Worm (Caenorhabditis elegans) whole organism, mixed stage, embryonic: ENCODE measurements around the gene ZC21.10.

Source experiments
- M03D4.4 ChIP-seq: sonication (generic microtip); optimal IDR thresholded peaks from 2 replicates; lab custom pipeline; 2017; ENCODE audit warnings: mild to moderate bottlenecking, missing genetic modification characterization, missing compliant biosample characterization
- bed-3 ChIP-seq: fragments of 200-800 bp; sonication (Bioruptor generic); optimal IDR thresholded peaks from 3 replicates; lab custom pipeline; 2018; ENCODE audit warnings: mild to moderate bottlenecking, missing genetic modification characterization, moderate library complexity, missing compliant biosample characterization
- blmp-1 ChIP-seq: fragments of 150-350 bp; optimal IDR thresholded peaks from 2 replicates; lab custom pipeline; 2014; ENCODE audit warnings: missing biosample characterization, missing genetic modification characterization
- ceh-43 ChIP-seq: fragments of 200-800 bp; sonication (Bioruptor generic); optimal IDR thresholded peaks from 2 replicates; lab custom pipeline; 2018; ENCODE audit warnings: mild to moderate bottlenecking, missing genetic modification characterization, moderate library complexity, missing compliant biosample characterization
- ces-1 ChIP-seq: fragments of 150-350 bp; optimal IDR thresholded peaks from 2 replicates; lab custom pipeline; 2014; ENCODE audit warnings: missing biosample characterization, missing genetic modification reagents, missing genetic modification characterization
- cnd-1 ChIP-seq: fragments of 200-800 bp; sonication (Bioruptor generic); optimal IDR thresholded peaks from 2 replicates; lab custom pipeline; 2018; ENCODE audit warnings: mild to moderate bottlenecking, missing genetic modification characterization, missing compliant biosample characterization
- drap-1 ChIP-seq: fragments of 200-800 bp; sonication (Bioruptor generic); optimal IDR thresholded peaks from 3 replicates; lab custom pipeline; 2018; ENCODE audit warnings: mild to moderate bottlenecking, missing genetic modification characterization, missing compliant biosample characterization
- elt-1 ChIP-seq: sonication (generic microtip); optimal IDR thresholded peaks from 2 replicates; lab custom pipeline; 2017; ENCODE audit warnings: missing genetic modification characterization, mild to moderate bottlenecking, missing compliant biosample characterization, antibody characterized with exemption, moderate library complexity, borderline replicate concordance; ENCODE audit not compliant: insufficient read depth
- elt-3 ChIP-seq: fragments of 150-350 bp; optimal IDR thresholded peaks from 2 replicates; lab custom pipeline; 2014; ENCODE audit warnings: missing biosample characterization, missing genetic modification characterization
- flh-1 ChIP-seq: fragments of 200-800 bp; sonication (Bioruptor generic); optimal IDR thresholded peaks from 2 replicates; lab custom pipeline; 2018; ENCODE audit warnings: mild to moderate bottlenecking, missing genetic modification characterization, moderate library complexity, missing compliant biosample characterization
- ham-2 ChIP-seq: fragments of 200-800 bp; sonication (Bioruptor generic); optimal IDR thresholded peaks from 2 replicates; lab custom pipeline; 2018; ENCODE audit warnings: mild to moderate bottlenecking, missing genetic modification characterization, missing compliant biosample characterization
- hlh-1 ChIP-seq: fragments of 150-350 bp; optimal IDR thresholded peaks from 2 replicates; lab custom pipeline; 2014; ENCODE audit warnings: missing biosample characterization, missing genetic modification reagents, missing genetic modification characterization
- lin-13 ChIP-seq: fragments of 150-350 bp; optimal IDR thresholded peaks from 2 replicates; lab custom pipeline; 2014; ENCODE audit warnings: missing biosample characterization, missing genetic modification characterization
- lin-32 ChIP-seq: fragments of 200-800 bp; sonication (Bioruptor generic); optimal IDR thresholded peaks from 2 replicates; lab custom pipeline; 2018; ENCODE audit warnings: mild to moderate bottlenecking, missing genetic modification characterization, missing compliant biosample characterization
- lsy-2 ChIP-seq: fragments of 150-350 bp; optimal IDR thresholded peaks from 2 replicates; lab custom pipeline; 2014; ENCODE audit warnings: missing biosample characterization, missing genetic modification characterization
- mab-5 ChIP-seq: fragments of 150-350 bp; optimal IDR thresholded peaks from 2 replicates; lab custom pipeline; 2014; ENCODE audit warnings: missing biosample characterization, missing genetic modification characterization
- mep-1 ChIP-seq: fragments of 150-350 bp; optimal IDR thresholded peaks from 2 replicates; lab custom pipeline; 2017; ENCODE audit warnings: missing biosample characterization, missing genetic modification reagents, missing genetic modification characterization, inconsistent platforms
- mls-2 ChIP-seq: sonication (generic microtip); optimal IDR thresholded peaks from 2 replicates; lab custom pipeline; 2016; ENCODE audit warnings: mild to moderate bottlenecking, missing genetic modification characterization, moderate library complexity, missing compliant biosample characterization
- nhr-12 ChIP-seq: fragments of 150-350 bp; optimal IDR thresholded peaks from 2 replicates; lab custom pipeline; 2014; ENCODE audit warnings: missing biosample characterization, missing genetic modification characterization
- nhr-2 ChIP-seq: fragments of 150-350 bp; optimal IDR thresholded peaks from 2 replicates; lab custom pipeline; 2014; ENCODE audit warnings: missing biosample characterization, missing genetic modification characterization
- nhr-237 ChIP-seq: fragments of 150-350 bp; optimal IDR thresholded peaks from 2 replicates; lab custom pipeline; 2014; ENCODE audit warnings: missing biosample characterization, missing genetic modification characterization
- nhr-28 ChIP-seq: fragments of 150-350 bp; optimal IDR thresholded peaks from 2 replicates; lab custom pipeline; 2014; ENCODE audit warnings: missing biosample characterization, missing genetic modification characterization
- nhr-76 ChIP-seq: sonication (generic microtip); optimal IDR thresholded peaks from 2 replicates; lab custom pipeline; 2017; ENCODE audit warnings: missing biosample characterization, missing genetic modification characterization
- pha-4 ChIP-seq: fragments of 150-350 bp; optimal IDR thresholded peaks from 2 replicates; lab custom pipeline; 2018; ENCODE audit warnings: missing biosample characterization, missing genetic modification reagents, missing genetic modification characterization
- sem-2 ChIP-seq: fragments of 200-800 bp; sonication (Bioruptor generic); optimal IDR thresholded peaks from 2 replicates; lab custom pipeline; 2018; ENCODE audit warnings: mild to moderate bottlenecking, missing genetic modification characterization, missing compliant biosample characterization
- snpc-4 ChIP-seq: fragments of 150-350 bp; optimal IDR thresholded peaks from 2 replicates; lab custom pipeline; 2014; ENCODE audit warnings: missing biosample characterization, missing genetic modification characterization
- sptf-1 ChIP-seq: sonication (generic microtip); optimal IDR thresholded peaks from 2 replicates; lab custom pipeline; 2017; ENCODE audit warnings: mild to moderate bottlenecking, missing genetic modification characterization, moderate library complexity, missing compliant biosample characterization
- tbx-8 ChIP-seq: fragments of 200-800 bp; sonication (Bioruptor generic); optimal IDR thresholded peaks from 2 replicates; lab custom pipeline; 2018; ENCODE audit warnings: mild to moderate bottlenecking, missing genetic modification characterization, moderate library complexity, missing compliant biosample characterization
- unc-120 ChIP-seq: sonication (generic microtip); optimal IDR thresholded peaks from 2 replicates; lab custom pipeline; 2017; ENCODE audit warnings: missing genetic modification characterization, missing compliant biosample characterization; ENCODE audit not compliant: poor library complexity, severe bottlenecking
- unc-39 ChIP-seq: fragments of 150-350 bp; optimal IDR thresholded peaks from 2 replicates; lab custom pipeline; 2014; ENCODE audit warnings: missing biosample characterization, missing genetic modification characterization
- unc-62 ChIP-seq: fragments of 150-350 bp; optimal IDR thresholded peaks from 2 replicates; lab custom pipeline; 2014; ENCODE audit warnings: missing biosample characterization, missing genetic modification reagents, missing genetic modification characterization
- zip-8 ChIP-seq: fragments of 150-350 bp; optimal IDR thresholded peaks from 2 replicates; lab custom pipeline; 2014; ENCODE audit warnings: missing biosample characterization, missing genetic modification characterization
- ztf-11 ChIP-seq: fragments of 150-350 bp; optimal IDR thresholded peaks from 2 replicates; lab custom pipeline; 2014; ENCODE audit warnings: missing biosample characterization, missing genetic modification characterization

ZC21.10 gene

DNA sequence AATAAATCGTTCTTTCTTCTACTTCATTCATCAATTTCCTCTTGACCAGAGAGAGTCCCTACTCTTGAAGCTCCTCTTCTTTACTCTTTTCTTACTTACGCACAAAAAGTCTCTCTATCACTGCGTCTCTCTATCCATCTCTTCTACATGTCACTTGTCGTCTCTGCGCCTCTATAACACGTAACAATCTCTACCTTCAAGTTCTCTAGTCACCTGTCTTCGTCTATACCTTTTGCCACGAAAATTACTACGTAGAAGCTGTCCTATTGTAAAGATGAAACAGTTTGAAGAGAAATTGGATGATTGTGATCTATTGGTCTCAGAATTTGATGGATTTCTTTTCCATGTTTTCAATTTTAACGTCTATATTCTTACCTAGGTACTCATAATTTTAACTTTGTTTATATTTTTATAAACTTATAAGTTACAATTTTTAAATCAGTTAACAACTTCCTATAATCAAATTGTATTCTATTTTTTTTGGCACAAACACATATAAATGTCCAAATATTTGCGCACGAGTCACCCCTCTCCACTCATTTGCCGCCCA, 27.0 kb downstream of the ZC21.10 start, which contains the start of gene C02D5.2:
C02D5.2 (plus strand) TSS at position 500 of the 550 bp plus-strand sequence.
- TF ChIP-seq ceh-43 (GFP tag; lab: Kevin White, UChicago) = no peak
- TF ChIP-seq ztf-11 (tag; lab: Kevin White, UChicago) = no peak
- TF ChIP-seq tbx-8 (GFP tag; lab: Kevin White, UChicago) = no peak
- TF ChIP-seq cnd-1 = no peak
- no peak for TF ChIP-seq mab-5 (tag; lab: Kevin White, UChicago)
- no peak for TF ChIP-seq nhr-76 (tag; lab: Kevin White, UChicago)
- no peak for TF ChIP-seq sptf-1 (tag; lab: Kevin White, UChicago)
- peak; percentile 47 for TF ChIP-seq ces-1 (GFP tag; lab: Kevin White, UChicago)
- TF ChIP-seq unc-62 = peak; percentile 97
- TF ChIP-seq nhr-2 (tag; lab: Kevin White, UChicago) = no peak
- peak; percentile 98 for TF ChIP-seq hlh-1 (tag; lab: Kevin White, UChicago)
- peak; percentile 25 for TF ChIP-seq M03D4.4 (tag; lab: Kevin White, UChicago)
- peak; percentile 12 for TF ChIP-seq mep-1 (tag; lab: Kevin White, UChicago)
- TF ChIP-seq unc-120 (tag; lab: Kevin White, UChicago) = peak; percentile 17
- no peak for TF ChIP-seq sem-2

DNA sequence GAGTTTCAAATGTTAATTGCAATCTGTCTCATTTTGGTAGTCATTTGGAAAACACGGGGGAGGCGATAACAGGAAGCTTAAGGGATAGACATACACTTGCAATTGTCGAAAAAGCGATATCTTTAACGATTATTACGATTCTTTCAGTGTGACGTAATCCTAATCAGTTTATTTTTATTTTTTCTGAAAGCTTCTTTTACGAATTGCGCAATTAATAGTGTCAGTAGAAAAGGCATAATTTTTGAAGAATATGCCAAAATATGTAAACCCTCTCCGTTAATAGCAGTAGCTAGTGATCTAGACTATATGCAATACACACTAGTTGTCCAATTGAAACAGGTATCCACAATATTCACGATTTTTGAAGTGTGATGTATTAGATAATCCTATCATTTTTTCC, 30.5 kb downstream of the ZC21.10 start:
- no peak for TF ChIP-seq nhr-12 (tag; lab: Kevin White, UChicago)
- TF ChIP-seq unc-39 = no peak
- peak; percentile 99 for TF ChIP-seq zip-8

DNA sequence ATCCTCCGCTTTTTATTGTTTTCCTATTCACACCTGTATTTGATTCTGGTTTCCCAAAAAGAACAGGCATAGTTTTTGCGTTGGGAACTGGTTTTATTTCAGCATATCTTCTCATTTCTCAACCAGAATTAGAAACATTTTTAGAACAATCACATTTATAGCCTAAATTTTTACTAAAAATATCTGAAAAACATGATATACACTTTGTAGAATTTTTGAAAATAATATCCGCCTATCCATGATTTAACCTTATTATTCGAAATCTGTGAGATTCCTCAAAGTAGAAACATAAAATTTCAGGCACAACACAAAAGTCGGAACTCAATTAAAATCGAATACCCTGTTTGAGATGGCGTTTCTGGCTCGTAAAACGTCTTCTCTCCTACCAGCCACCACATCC, 31.0 kb downstream of the ZC21.10 start, which contains the start of gene acdh-6:
acdh-6 (plus strand) TSS at position 301 of the 400 bp plus-strand sequence.
- no peak for TF ChIP-seq ztf-11 (tag; lab: Kevin White, UChicago)
- no peak for TF ChIP-seq lsy-2 (tag; lab: Kevin White, UChicago)
- no peak for TF ChIP-seq drap-1
- TF ChIP-seq M03D4.4 (tag; lab: Kevin White, UChicago) = no peak
- TF ChIP-seq tbx-8 (GFP tag; lab: Kevin White, UChicago) = no peak
- no peak for TF ChIP-seq pha-4 (tag; lab: Kevin White, UChicago)
- no peak for TF ChIP-seq nhr-28 (tag; lab: Kevin White, UChicago)
- no peak for TF ChIP-seq flh-1 (GFP tag; lab: Kevin White, UChicago)
- TF ChIP-seq elt-3 = no peak
- no peak for TF ChIP-seq unc-39
- TF ChIP-seq nhr-237 (tag; lab: Kevin White, UChicago) = no peak
- no peak for TF ChIP-seq nhr-12 (tag; lab: Kevin White, UChicago)
- no peak for TF ChIP-seq nhr-76 (tag; lab: Kevin White, UChicago)
- no peak for TF ChIP-seq mep-1 (tag; lab: Kevin White, UChicago)
- no peak for TF ChIP-seq lin-13
- no peak for TF ChIP-seq zip-8
- no peak for TF ChIP-seq elt-1

DNA sequence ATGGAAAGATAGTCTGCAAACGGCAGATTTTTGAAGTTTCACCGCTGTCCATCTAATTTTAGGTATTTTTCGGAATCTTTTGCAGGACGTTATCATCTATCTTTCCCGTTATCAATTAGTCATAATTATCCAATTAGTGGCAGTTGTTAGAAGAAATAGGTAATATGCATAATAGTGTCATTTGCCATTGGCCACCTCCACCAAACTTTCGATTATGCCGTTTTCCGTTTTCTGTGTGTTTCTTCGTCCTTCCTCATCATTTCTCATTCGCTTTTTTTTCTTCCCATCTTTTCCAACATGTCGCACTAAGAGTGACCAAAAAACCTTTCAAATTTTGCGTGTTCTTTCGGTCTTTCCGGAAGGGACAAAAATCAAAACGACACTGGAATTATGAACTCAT, 34.5 kb downstream of the ZC21.10 start:
- TF ChIP-seq mep-1 (tag; lab: Kevin White, UChicago) (no peak), nhr-2 (tag; lab: Kevin White, UChicago) (no peak), snpc-4 (no peak), nhr-76 (tag; lab: Kevin White, UChicago) (no peak), drap-1 (no peak), M03D4.4 (tag; lab: Kevin White, UChicago) (no peak), sptf-1 (tag; lab: Kevin White, UChicago) (no peak), ham-2 (GFP tag; lab: Kevin White, UChicago) (no peak), ztf-11 (tag; lab: Kevin White, UChicago) (no peak), nhr-237 (tag; lab: Kevin White, UChicago) (no peak), ces-1 (GFP tag; lab: Kevin White, UChicago) (no peak), mls-2 (tag; lab: Kevin White, UChicago) (no peak), elt-3 (no peak), zip-8 (no peak), blmp-1 (tag; lab: Kevin White, UChicago) (no peak), elt-1 (no peak), unc-39 (no peak), sem-2 (no peak)

DNA sequence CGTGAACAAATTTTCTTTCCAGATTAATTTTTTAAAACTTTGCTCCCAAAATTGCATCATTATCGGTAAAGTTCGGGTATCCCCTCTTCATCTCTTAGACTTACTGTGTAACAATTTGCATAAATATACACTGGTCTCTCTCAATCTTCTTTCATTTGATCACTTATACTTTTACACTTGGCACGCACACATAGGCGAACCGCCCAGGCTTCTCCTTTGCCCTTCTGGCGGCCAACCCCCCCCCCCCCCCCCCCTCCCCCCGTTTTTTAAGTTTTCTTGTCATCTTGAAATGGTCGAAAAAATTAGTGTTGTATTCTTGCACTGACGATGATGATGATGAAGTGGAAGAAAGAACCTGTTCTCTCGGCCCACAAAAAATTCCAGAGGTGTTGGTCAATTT, 40.4 kb downstream of the ZC21.10 start:
- TF ChIP-seq mab-5 (tag; lab: Kevin White, UChicago) = no peak
- TF ChIP-seq mls-2 (tag; lab: Kevin White, UChicago) = no peak
- TF ChIP-seq sptf-1 (tag; lab: Kevin White, UChicago) = no peak
- TF ChIP-seq cnd-1 = no peak
- no peak for TF ChIP-seq pha-4 (tag; lab: Kevin White, UChicago)
- TF ChIP-seq ham-2 (GFP tag; lab: Kevin White, UChicago) = no peak
- TF ChIP-seq nhr-28 (tag; lab: Kevin White, UChicago) = no peak
- no peak for TF ChIP-seq unc-120 (tag; lab: Kevin White, UChicago)
- no peak for TF ChIP-seq nhr-76 (tag; lab: Kevin White, UChicago)
- TF ChIP-seq bed-3 (GFP tag; lab: Kevin White, UChicago) = no peak
- no peak for TF ChIP-seq snpc-4
- no peak for TF ChIP-seq lin-32 (GFP tag; lab: Kevin White, UChicago)
- TF ChIP-seq nhr-237 (tag; lab: Kevin White, UChicago) = no peak
- TF ChIP-seq nhr-12 (tag; lab: Kevin White, UChicago) = no peak
- TF ChIP-seq ces-1 (GFP tag; lab: Kevin White, UChicago) = no peak
- no peak for TF ChIP-seq nhr-2 (tag; lab: Kevin White, UChicago)
